Worm (Caenorhabditis elegans) whole organism, young adult: ENCODE measurements around the gene dgk-5.
A peak's percentile ranks its signal among the peaks of the same experiment; 100 is the strongest.

Experiments
- B0035.1 ChIP-seq: sonication (generic microtip); optimal IDR thresholded peaks from 2 replicates; lab custom pipeline; 2016; ENCODE audit warnings: missing genetic modification characterization, mild to moderate bottlenecking, missing compliant biosample characterization, missing genotype, missing genetic modification reagents
- F49E8.2 ChIP-seq: sonication (generic microtip); optimal IDR thresholded peaks from 3 replicates; lab custom pipeline; 2017; ENCODE audit warnings: missing genetic modification characterization, mild to moderate bottlenecking, missing compliant biosample characterization, antibody characterized with exemption, moderate library complexity; ENCODE audit not compliant: insufficient read depth
- K12H6.12 ChIP-seq: fragments of 200-800 bp; sonication (Bioruptor generic); optimal IDR thresholded peaks from 2 replicates; lab custom pipeline; 2018; ENCODE audit warnings: mild to moderate bottlenecking, missing genetic modification characterization, missing compliant biosample characterization
- T07F8.4 ChIP-seq: sonication (generic microtip); optimal IDR thresholded peaks from 2 replicates; lab custom pipeline; 2016; ENCODE audit warnings: mild to moderate bottlenecking, missing genetic modification characterization, moderate library complexity, missing compliant biosample characterization
- Y53G8AR.9 ChIP-seq: fragments of 200-800 bp; sonication (Bioruptor generic); conservative IDR thresholded peaks from 2 replicates; pipeline ENCODE4 v1.3.6; 2022; ENCODE audit warnings: missing genetic modification reagents, missing genetic modification characterization, missing compliant biosample characterization
- akir-1 ChIP-seq: fragments of 200-800 bp; sonication (Bioruptor generic); optimal IDR thresholded peaks from 2 replicates; lab custom pipeline; 2018; ENCODE audit warnings: mild to moderate bottlenecking, missing genetic modification characterization, moderate library complexity, missing compliant biosample characterization
- ama-1 ChIP-seq, 3 experiments: fragments of 150-350 bp in 1 of 3; sonication (generic microtip) in 2 of 3; optimal IDR thresholded peaks; 2 replicates each; lab custom pipeline; 2014 to 2018; ENCODE audit warnings: missing biosample characterization in 2 of 3, missing genetic modification characterization in 2 of 3, missing genetic modification reagents in 2 of 3
- attf-3 ChIP-seq: fragments of 200-800 bp; sonication (Bioruptor generic); conservative IDR thresholded peaks from 2 replicates; pipeline ENCODE4 v1.3.6; 2022; ENCODE audit warnings: missing genetic modification reagents, missing genetic modification characterization, missing compliant biosample characterization
- attf-5 ChIP-seq: fragments of 200-800 bp; sonication (Bioruptor generic); optimal IDR thresholded peaks from 2 replicates; lab custom pipeline; 2018; ENCODE audit warnings: mild to moderate bottlenecking, missing genetic modification characterization, missing compliant biosample characterization
- bed-1 ChIP-seq: fragments of 200-800 bp; sonication (Bioruptor generic); IDR thresholded peaks from 2 replicates; pipeline ENCODE4 v1.3.6; 2022; ENCODE audit warnings: missing genetic modification reagents, missing genetic modification characterization, missing compliant biosample characterization
- cebp-1 ChIP-seq, 2 experiments: fragments of 200-800 bp in 1 of 2; sonication (Bioruptor generic) in 1 of 2; sonication (generic microtip) in 1 of 2; IDR thresholded peaks in 1 of 2; optimal IDR thresholded peaks in 1 of 2; 2 replicates each; pipeline versions ENCODE4 v1.3.6 to Lab custom; 2017 to 2022; ENCODE audit warnings: missing compliant biosample characterization in 2 of 2, missing genetic modification characterization in 2 of 2, mild to moderate bottlenecking in 1 of 2, missing genetic modification reagents in 1 of 2, moderate library complexity in 1 of 2
- cebp-2 ChIP-seq: fragments of 200-800 bp; sonication (Bioruptor generic); IDR thresholded peaks from 2 replicates; pipeline ENCODE4 v1.3.6; 2022; ENCODE audit warnings: missing genetic modification characterization, missing compliant biosample characterization
- ceh-100 ChIP-seq: fragments of 200-800 bp; sonication (Bioruptor generic); IDR thresholded peaks from 2 replicates; pipeline ENCODE4 v1.3.6; 2022; ENCODE audit warnings: missing genetic modification reagents, missing genetic modification characterization, missing compliant biosample characterization
- ceh-27 ChIP-seq: fragments of 200-800 bp; sonication (Bioruptor generic); optimal IDR thresholded peaks from 2 replicates; lab custom pipeline; 2018; ENCODE audit warnings: mild to moderate bottlenecking, missing genetic modification characterization, moderate library complexity, missing compliant biosample characterization
- die-1 ChIP-seq: sonication (generic microtip); optimal IDR thresholded peaks from 2 replicates; lab custom pipeline; 2016; ENCODE audit warnings: missing genotype, mild to moderate bottlenecking, missing genetic modification characterization, missing compliant biosample characterization
- dox-1 ChIP-seq: fragments of 200-800 bp; sonication (Bioruptor generic); IDR thresholded peaks from 2 replicates; pipeline ENCODE4 v1.3.6; 2022; ENCODE audit warnings: missing genetic modification reagents, missing genetic modification characterization, missing compliant biosample characterization
- dpl-1 ChIP-seq: fragments of 150-350 bp; optimal IDR thresholded peaks from 2 replicates; lab custom pipeline; 2014; ENCODE audit warnings: missing biosample characterization, missing genetic modification reagents, missing genetic modification characterization
- egl-18 ChIP-seq: fragments of 200-800 bp; sonication (Bioruptor generic); IDR thresholded peaks from 2 replicates; pipeline ENCODE4 v1.3.6; 2022; ENCODE audit warnings: missing genetic modification reagents, missing genetic modification characterization, missing compliant biosample characterization
- egl-44 ChIP-seq: fragments of 200-800 bp; sonication (Bioruptor generic); IDR thresholded peaks from 2 replicates; pipeline ENCODE4 v1.3.6; 2022; ENCODE audit warnings: missing genetic modification reagents, missing genetic modification characterization, missing compliant biosample characterization
- hrde-1 ChIP-seq: sonication (generic microtip); optimal IDR thresholded peaks from 2 replicates; lab custom pipeline; 2016; ENCODE audit warnings: missing genetic modification characterization, mild to moderate bottlenecking, missing compliant biosample characterization, moderate library complexity, missing genotype, missing genetic modification reagents, borderline replicate concordance
- hsf-1 ChIP-seq: fragments of 200-800 bp; sonication (Bioruptor generic); IDR thresholded peaks from 2 replicates; pipeline ENCODE4 v1.3.6; 2022; ENCODE audit warnings: missing genetic modification reagents, missing genetic modification characterization, missing compliant biosample characterization
- lin-26 ChIP-seq: fragments of 200-800 bp; sonication (Bioruptor generic); IDR thresholded peaks from 2 replicates; pipeline ENCODE4 v1.3.6; 2022; ENCODE audit warnings: missing genetic modification reagents, missing genetic modification characterization, missing compliant biosample characterization
- lin-40 ChIP-seq: sonication (generic microtip); optimal IDR thresholded peaks from 2 replicates; lab custom pipeline; 2016; ENCODE audit warnings: missing genetic modification characterization, mild to moderate bottlenecking, missing compliant biosample characterization, missing genotype, missing genetic modification reagents
- lin-54 ChIP-seq: fragments of 200-800 bp; sonication (Bioruptor generic); optimal IDR thresholded peaks from 2 replicates; lab custom pipeline; 2018; ENCODE audit warnings: mild to moderate bottlenecking, missing genetic modification characterization, missing compliant biosample characterization
- lir-1 ChIP-seq: fragments of 200-800 bp; sonication (Bioruptor generic); conservative IDR thresholded peaks from 2 replicates; pipeline ENCODE4 v1.3.6; 2022; ENCODE audit warnings: missing genetic modification reagents, missing genetic modification characterization, missing compliant biosample characterization
- lsy-27 ChIP-seq: sonication (generic microtip); optimal IDR thresholded peaks from 2 replicates; lab custom pipeline; 2017; ENCODE audit warnings: missing genetic modification characterization, mild to moderate bottlenecking, missing compliant biosample characterization, antibody characterized with exemption, missing genotype, borderline replicate concordance; ENCODE audit not compliant: insufficient read depth
- madf-10 ChIP-seq: sonication (generic microtip); optimal IDR thresholded peaks from 2 replicates; lab custom pipeline; 2016; ENCODE audit warnings: mild to moderate bottlenecking, missing genetic modification characterization, missing compliant biosample characterization
- madf-3 ChIP-seq: fragments of 200-800 bp; sonication (Bioruptor generic); IDR thresholded peaks from 2 replicates; pipeline ENCODE4 v1.3.6; 2022; ENCODE audit warnings: missing genetic modification reagents, missing genetic modification characterization, missing compliant biosample characterization
- madf-6 ChIP-seq: fragments of 200-800 bp; sonication (Bioruptor generic); IDR thresholded peaks from 2 replicates; pipeline ENCODE4 v1.3.6; 2022; ENCODE audit warnings: missing genetic modification reagents, missing genetic modification characterization, missing compliant biosample characterization
- madf-8 ChIP-seq: fragments of 200-800 bp; sonication (Bioruptor generic); conservative IDR thresholded peaks from 2 replicates; pipeline ENCODE4 v1.3.6; 2022; ENCODE audit warnings: missing genetic modification reagents, missing genetic modification characterization, missing compliant biosample characterization
- mcd-1 ChIP-seq: fragments of 200-800 bp; sonication (Bioruptor generic); IDR thresholded peaks from 2 replicates; pipeline ENCODE4 v1.3.6; 2022; ENCODE audit warnings: missing genetic modification reagents, missing genetic modification characterization, missing compliant biosample characterization
- mxl-1 ChIP-seq: sonication (generic microtip); optimal IDR thresholded peaks from 2 replicates; lab custom pipeline; 2016; ENCODE audit warnings: missing genetic modification characterization, missing compliant biosample characterization
- nfya-1 ChIP-seq: sonication (generic microtip); optimal IDR thresholded peaks from 2 replicates; lab custom pipeline; 2017; ENCODE audit warnings: antibody characterized with exemption, missing compliant biosample characterization, missing genetic modification characterization, borderline replicate concordance; ENCODE audit not compliant: insufficient read depth
- nfyb-1 ChIP-seq: fragments of 200-800 bp; sonication (Bioruptor generic); IDR thresholded peaks from 2 replicates; pipeline ENCODE4 v1.3.6; 2022; ENCODE audit warnings: missing genetic modification reagents, missing genetic modification characterization, missing compliant biosample characterization
- pbrm-1 ChIP-seq: fragments of 200-800 bp; sonication (Bioruptor generic); IDR thresholded peaks from 2 replicates; pipeline ENCODE4 v1.3.6; 2022; ENCODE audit warnings: missing genetic modification reagents, missing genetic modification characterization, missing compliant biosample characterization
- repo-1 ChIP-seq: sonication (generic microtip); optimal IDR thresholded peaks from 2 replicates; lab custom pipeline; 2017; ENCODE audit warnings: mild to moderate bottlenecking, missing genetic modification characterization, missing compliant biosample characterization
- sdz-38 ChIP-seq: sonication (generic microtip); optimal IDR thresholded peaks from 2 replicates; lab custom pipeline; 2016; ENCODE audit warnings: missing genotype, missing genetic modification characterization, missing compliant biosample characterization
- snpc-3.4 ChIP-seq: sonication (generic microtip); optimal IDR thresholded peaks from 2 replicates; lab custom pipeline; 2017; ENCODE audit warnings: missing genetic modification characterization, mild to moderate bottlenecking, missing compliant biosample characterization, antibody characterized with exemption, moderate library complexity, missing genotype, missing genetic modification reagents
- snpc-4 ChIP-seq, 5 experiments: fragments of 150-350 bp in 1 of 5; sonication (generic microtip) in 4 of 5; optimal IDR thresholded peaks; 2 replicates each; lab custom pipeline; 2014 to 2018; ENCODE audit warnings: missing genetic modification characterization in 5 of 5, missing biosample characterization in 3 of 5, antibody characterized with exemption in 2 of 5, mild to moderate bottlenecking in 2 of 5, missing compliant biosample characterization in 2 of 5, missing genotype in 2 of 5, moderate library complexity in 2 of 5, missing genetic modification reagents in 1 of 5
- xnd-1 ChIP-seq: sonication (generic microtip); optimal IDR thresholded peaks from 2 replicates; lab custom pipeline; 2016; ENCODE audit warnings: missing genotype, missing genetic modification reagents, missing genetic modification characterization, missing compliant biosample characterization
- ztf-26 ChIP-seq: sonication (generic microtip); optimal IDR thresholded peaks from 2 replicates; lab custom pipeline; 2017; ENCODE audit warnings: missing genetic modification characterization, missing compliant biosample characterization
- ztf-6 ChIP-seq: fragments of 200-800 bp; sonication (Bioruptor generic); IDR thresholded peaks from 2 replicates; pipeline ENCODE4 v1.3.6; 2022; ENCODE audit warnings: missing genetic modification reagents, missing genetic modification characterization, missing compliant biosample characterization

The dgk-5 gene

ce11 chrII:6493709-6494326 is 22.9 kb upstream of the dgk-5 start:
- TF ChIP-seq hsf-1 (GFP tag; lab: Robert Waterston, UW) (peak; percentile 60), T07F8.4 (no peak), sdz-38 (tag; lab: Kevin White, UChicago) (no peak), lir-1 (no peak), pbrm-1 (0 out of 2 replicates have a peak, but pooled peaks have one; percentile 28), hrde-1 (peak; percentile 28), F49E8.2 (tag; lab: Kevin White, UChicago) (peak; percentile 31), ama-1 (optimal IDR thresholded peaks at IDR 0.05; lab: Kevin White, UChicago) (no peak), ama-1 (GFP tag; optimal IDR thresholded peaks at IDR 0.05; lab: Kevin White, UChicago) (peak in 1 of 2 experiments; percentile 6), bed-1 (GFP tag; lab: Robert Waterston, UW) (no peak), dpl-1 (no peak), mxl-1 (no peak), xnd-1 (tag; lab: Kevin White, UChicago) (peak; percentile 35), madf-3 (GFP tag; lab: Robert Waterston, UW) (0 out of 2 replicates have a peak, but pooled peaks have one; percentile 1), B0035.1 (tag; lab: Kevin White, UChicago) (no peak), attf-5 (GFP tag; lab: Kevin White, UChicago) (no peak), nfya-1 (tag; lab: Kevin White, UChicago) (no peak), ztf-26 (tag; lab: Kevin White, UChicago) (no peak), madf-6 (GFP tag; lab: Robert Waterston, UW) (peak; percentile 53; the same call in 1 of the 2 replicates), lin-54 (GFP tag; lab: Kevin White, UChicago) (peak; percentile 1), Y53G8AR.9 (no peak), ceh-100 (GFP tag; lab: Robert Waterston, UW) (0 out of 2 replicates have a peak, but pooled peaks have one; percentile 35), ztf-6 (GFP tag; lab: Robert Waterston, UW) (no peak), snpc-4 (GFP tag; optimal IDR thresholded peaks at IDR 0.05; lab: Kevin White, UChicago) (no peak), snpc-4 (tag; optimal IDR thresholded peaks at IDR 0.05; lab: Kevin White, UChicago) (no peak), akir-1 (GFP tag; lab: Kevin White, UChicago) (no peak), snpc-3.4 (tag; lab: Kevin White, UChicago) (peak; percentile 14), nfyb-1 (GFP tag; lab: Robert Waterston, UW) (no peak), repo-1 (tag; lab: Kevin White, UChicago) (peak; percentile 26), attf-3 (GFP tag; lab: Robert Waterston, UW) (no peak)

ce11 chrII:6493139-6493538 is 22.3 kb upstream of the dgk-5 start:
- TF ChIP-seq egl-18 (GFP tag; lab: Robert Waterston, UW) (0 out of 2 replicates have a peak, but pooled peaks have one; percentile 7), cebp-2 (no peak)

ce11 chrII:6491817-6492452 is 21.1 kb upstream of the dgk-5 start, which contains the start of the genes T28D9.11 and T28D9.1:
TSS of gene T28D9.11 (minus strand) at chrII:6491993.
TSS of gene T28D9.1 (plus strand) at chrII:6492402.
- TF ChIP-seq cebp-1 (GFP tag; IDR thresholded peaks at IDR 0.05; lab: Robert Waterston, UW) (no peak; the same call in 1 of the 2 replicates), cebp-1 (tag; optimal IDR thresholded peaks at IDR 0.05; lab: Kevin White, UChicago) (peak; percentile 57), lin-26 (GFP tag; lab: Robert Waterston, UW) (peak; percentile 61; the same call in 1 of the 2 replicates), madf-10 (tag; lab: Kevin White, UChicago) (peak; percentile 28), madf-8 (GFP tag; lab: Robert Waterston, UW) (peak; percentile 23; the same call in 1 of the 2 replicates), cebp-2 (no peak), nfyb-1 (GFP tag; lab: Robert Waterston, UW) (peak; percentile 34; the same call in 1 of the 2 replicates), die-1 (tag; lab: Kevin White, UChicago) (peak; percentile 2), lin-40 (tag; lab: Kevin White, UChicago) (peak; percentile 22), attf-3 (GFP tag; lab: Robert Waterston, UW) (0 out of 2 replicates have a peak, but pooled peaks have one; percentile 28), mcd-1 (GFP tag; lab: Robert Waterston, UW) (peak; percentile 66), K12H6.12 (tag; lab: Kevin White, UChicago) (peak; percentile 64), egl-44 (peak; percentile 35; the same call in 1 of the 2 replicates), dox-1 (peak; percentile 66), ceh-27 (GFP tag; lab: Kevin White, UChicago) (peak; percentile 71), lsy-27 (tag; lab: Kevin White, UChicago) (no peak)
